Worm (Caenorhabditis elegans) whole organism, L3 larva: ENCODE measurements around the gene M03B6.3.

Source experiments
- R02D3.7 ChIP-seq: fragments of 150-350 bp; optimal IDR thresholded peaks from 2 replicates; lab custom pipeline; 2014; ENCODE audit warnings: missing biosample characterization, missing genetic modification characterization
- elt-3 ChIP-seq, 3 experiments: fragments of 150-350 bp in 1 of 3; sonication (generic microtip) in 2 of 3; optimal IDR thresholded peaks; 2 replicates in 2 of 3; 4 replicates in 1 of 3; lab custom pipeline; 2014 to 2017; ENCODE audit warnings: missing biosample characterization in 3 of 3, missing genetic modification characterization in 3 of 3
- fos-1 ChIP-seq: fragments of 150-350 bp; optimal IDR thresholded peaks from 2 replicates; lab custom pipeline; 2014; ENCODE audit warnings: missing biosample characterization, missing genetic modification characterization
- nhr-28 ChIP-seq: fragments of 150-350 bp; optimal IDR thresholded peaks from 2 replicates; lab custom pipeline; 2014; ENCODE audit warnings: missing biosample characterization, missing genetic modification characterization
- nhr-67 ChIP-seq: fragments of 150-350 bp; optimal IDR thresholded peaks from 2 replicates; lab custom pipeline; 2014; ENCODE audit warnings: missing biosample characterization, missing genetic modification characterization
- snpc-4 ChIP-seq: fragments of 150-350 bp; optimal IDR thresholded peaks from 2 replicates; lab custom pipeline; 2014; ENCODE audit warnings: missing biosample characterization, missing genetic modification characterization
- zag-1 ChIP-seq: fragments of 150-350 bp; optimal IDR thresholded peaks from 2 replicates; lab custom pipeline; 2014; ENCODE audit warnings: missing biosample characterization, missing genetic modification characterization

ce11 chrX:13909850-13910249, 45.8 kb upstream of the M03B6.3 start, which contains the start of gene Y26E6A.3:
- TF ChIP-seq R02D3.7 (no peak), elt-3 (tag; optimal IDR thresholded peaks at IDR 0.05; lab: Kevin White, UChicago) (no peak), nhr-67 (no peak), fos-1 (no peak), snpc-4 (tag; lab: Kevin White, UChicago) (no peak), nhr-28 (tag; lab: Kevin White, UChicago) (no peak), zag-1 (tag; lab: Kevin White, UChicago) (no peak)
